Worm (Caenorhabditis elegans) whole organism, mixed stage, embryonic: ENCODE results near the gene dhhc-8.

Experiments
- bed-3 ChIP-seq: fragments of 200-800 bp; sonication (Bioruptor generic); optimal IDR thresholded peaks from 3 replicates; lab custom pipeline; 2018; ENCODE audit warnings: mild to moderate bottlenecking, missing genetic modification characterization, moderate library complexity, missing compliant biosample characterization
- blmp-1 ChIP-seq: fragments of 150-350 bp; optimal IDR thresholded peaks from 2 replicates; lab custom pipeline; 2014; ENCODE audit warnings: missing biosample characterization, missing genetic modification characterization
- ceh-39 ChIP-seq: fragments of 150-350 bp; optimal IDR thresholded peaks from 2 replicates; lab custom pipeline; 2014; ENCODE audit warnings: missing biosample characterization, missing genetic modification characterization
- ceh-83 ChIP-seq: fragments of 200-800 bp; sonication (Bioruptor generic); optimal IDR thresholded peaks from 2 replicates; lab custom pipeline; 2018; ENCODE audit warnings: mild to moderate bottlenecking, missing genetic modification characterization, missing compliant biosample characterization
- ces-1 ChIP-seq: fragments of 150-350 bp; optimal IDR thresholded peaks from 2 replicates; lab custom pipeline; 2014; ENCODE audit warnings: missing biosample characterization, missing genetic modification reagents, missing genetic modification characterization
- cnd-1 ChIP-seq: fragments of 200-800 bp; sonication (Bioruptor generic); optimal IDR thresholded peaks from 2 replicates; lab custom pipeline; 2018; ENCODE audit warnings: mild to moderate bottlenecking, missing genetic modification characterization, missing compliant biosample characterization
- elt-1 ChIP-seq: sonication (generic microtip); optimal IDR thresholded peaks from 2 replicates; lab custom pipeline; 2017; ENCODE audit warnings: missing genetic modification characterization, mild to moderate bottlenecking, missing compliant biosample characterization, antibody characterized with exemption, moderate library complexity, borderline replicate concordance; ENCODE audit not compliant: insufficient read depth
- elt-3 ChIP-seq: fragments of 150-350 bp; optimal IDR thresholded peaks from 2 replicates; lab custom pipeline; 2014; ENCODE audit warnings: missing biosample characterization, missing genetic modification characterization
- flh-1 ChIP-seq: fragments of 200-800 bp; sonication (Bioruptor generic); optimal IDR thresholded peaks from 2 replicates; lab custom pipeline; 2018; ENCODE audit warnings: mild to moderate bottlenecking, missing genetic modification characterization, moderate library complexity, missing compliant biosample characterization
- ham-2 ChIP-seq: fragments of 200-800 bp; sonication (Bioruptor generic); optimal IDR thresholded peaks from 2 replicates; lab custom pipeline; 2018; ENCODE audit warnings: mild to moderate bottlenecking, missing genetic modification characterization, missing compliant biosample characterization
- hlh-1 ChIP-seq: fragments of 150-350 bp; optimal IDR thresholded peaks from 2 replicates; lab custom pipeline; 2014; ENCODE audit warnings: missing biosample characterization, missing genetic modification reagents, missing genetic modification characterization
- lin-13 ChIP-seq: fragments of 150-350 bp; optimal IDR thresholded peaks from 2 replicates; lab custom pipeline; 2014; ENCODE audit warnings: missing biosample characterization, missing genetic modification characterization
- lsy-2 ChIP-seq: fragments of 150-350 bp; optimal IDR thresholded peaks from 2 replicates; lab custom pipeline; 2014; ENCODE audit warnings: missing biosample characterization, missing genetic modification characterization
- mab-5 ChIP-seq: fragments of 150-350 bp; optimal IDR thresholded peaks from 2 replicates; lab custom pipeline; 2014; ENCODE audit warnings: missing biosample characterization, missing genetic modification characterization
- mep-1 ChIP-seq: fragments of 150-350 bp; optimal IDR thresholded peaks from 2 replicates; lab custom pipeline; 2017; ENCODE audit warnings: missing biosample characterization, missing genetic modification reagents, missing genetic modification characterization, inconsistent platforms
- mls-2 ChIP-seq: sonication (generic microtip); optimal IDR thresholded peaks from 2 replicates; lab custom pipeline; 2016; ENCODE audit warnings: mild to moderate bottlenecking, missing genetic modification characterization, moderate library complexity, missing compliant biosample characterization
- nhr-12 ChIP-seq: fragments of 150-350 bp; optimal IDR thresholded peaks from 2 replicates; lab custom pipeline; 2014; ENCODE audit warnings: missing biosample characterization, missing genetic modification characterization
- nhr-2 ChIP-seq: fragments of 150-350 bp; optimal IDR thresholded peaks from 2 replicates; lab custom pipeline; 2014; ENCODE audit warnings: missing biosample characterization, missing genetic modification characterization
- nhr-237 ChIP-seq: fragments of 150-350 bp; optimal IDR thresholded peaks from 2 replicates; lab custom pipeline; 2014; ENCODE audit warnings: missing biosample characterization, missing genetic modification characterization
- nhr-28 ChIP-seq: fragments of 150-350 bp; optimal IDR thresholded peaks from 2 replicates; lab custom pipeline; 2014; ENCODE audit warnings: missing biosample characterization, missing genetic modification characterization
- nhr-76 ChIP-seq: sonication (generic microtip); optimal IDR thresholded peaks from 2 replicates; lab custom pipeline; 2017; ENCODE audit warnings: missing biosample characterization, missing genetic modification characterization
- sem-2 ChIP-seq: fragments of 200-800 bp; sonication (Bioruptor generic); optimal IDR thresholded peaks from 2 replicates; lab custom pipeline; 2018; ENCODE audit warnings: mild to moderate bottlenecking, missing genetic modification characterization, missing compliant biosample characterization
- snpc-4 ChIP-seq: fragments of 150-350 bp; optimal IDR thresholded peaks from 2 replicates; lab custom pipeline; 2014; ENCODE audit warnings: missing biosample characterization, missing genetic modification characterization
- sptf-1 ChIP-seq: sonication (generic microtip); optimal IDR thresholded peaks from 2 replicates; lab custom pipeline; 2017; ENCODE audit warnings: mild to moderate bottlenecking, missing genetic modification characterization, moderate library complexity, missing compliant biosample characterization
- tbx-8 ChIP-seq: fragments of 200-800 bp; sonication (Bioruptor generic); optimal IDR thresholded peaks from 2 replicates; lab custom pipeline; 2018; ENCODE audit warnings: mild to moderate bottlenecking, missing genetic modification characterization, moderate library complexity, missing compliant biosample characterization
- zip-8 ChIP-seq: fragments of 150-350 bp; optimal IDR thresholded peaks from 2 replicates; lab custom pipeline; 2014; ENCODE audit warnings: missing biosample characterization, missing genetic modification characterization
- ztf-11 ChIP-seq: fragments of 150-350 bp; optimal IDR thresholded peaks from 2 replicates; lab custom pipeline; 2014; ENCODE audit warnings: missing biosample characterization, missing genetic modification characterization

dhhc-8 gene

ce11 chrIII:13071432-13072259 lies 35.8 kb upstream of the dhhc-8 start:
- TF ChIP-seq mls-2 (tag; lab: Kevin White, UChicago) (peak; percentile 14), cnd-1 (peak; percentile 7), nhr-76 (tag; lab: Kevin White, UChicago) (no peak), zip-8 (tag; lab: Kevin White, UChicago) (no peak), bed-3 (GFP tag; lab: Kevin White, UChicago) (peak; percentile 7), ces-1 (peak; percentile 32), hlh-1 (tag; lab: Kevin White, UChicago) (peak; percentile 20), lsy-2 (peak; percentile 33)

ce11 chrIII:13087437-13087836 lies 20.0 kb upstream of the dhhc-8 start:
- TF ChIP-seq zip-8 (tag; lab: Kevin White, UChicago) = no peak
- no peak for TF ChIP-seq ceh-39 (tag; lab: Kevin White, UChicago)
- no peak for TF ChIP-seq elt-3
- no peak for TF ChIP-seq cnd-1

- TF ChIP-seq nhr-76 (tag; lab: Kevin White, UChicago) (no peak), elt-3 (no peak), ceh-83 (no peak), ces-1 (no peak), ham-2 (GFP tag; lab: Kevin White, UChicago) (no peak), flh-1 (GFP tag; lab: Kevin White, UChicago) (no peak), nhr-2 (tag; lab: Kevin White, UChicago) (no peak), mls-2 (tag; lab: Kevin White, UChicago) (no peak), elt-1 (tag; lab: Kevin White, UChicago) (no peak), nhr-28 (tag; lab: Kevin White, UChicago) (no peak), lsy-2 (no peak), cnd-1 (no peak), nhr-237 (tag; lab: Kevin White, UChicago) (no peak), zip-8 (tag; lab: Kevin White, UChicago) (no peak), blmp-1 (tag; lab: Kevin White, UChicago) (no peak), mep-1 (no peak), mab-5 (tag; lab: Kevin White, UChicago) (no peak), sem-2 (GFP tag; lab: Kevin White, UChicago) (no peak), nhr-12 (tag; lab: Kevin White, UChicago) (no peak)
These were observed 16.3 kb upstream of the dhhc-8 start, which contains the start of gene Y39E4B.13 for ce11 chrIII:13091072-13091538. Y39E4B.13 (plus strand) TSS chrIII:13091122.

ce11 chrIII:13092352-13092751 lies 15.1 kb upstream of the dhhc-8 start:
- TF ChIP-seq sptf-1 (tag; lab: Kevin White, UChicago) (no peak), nhr-12 (tag; lab: Kevin White, UChicago) (no peak), ceh-39 (tag; lab: Kevin White, UChicago) (no peak), tbx-8 (no peak)

- TF ChIP-seq lin-13 (no peak), zip-8 (tag; lab: Kevin White, UChicago) (no peak), ztf-11 (tag; lab: Kevin White, UChicago) (no peak), elt-3 (no peak), mab-5 (tag; lab: Kevin White, UChicago) (no peak), ces-1 (no peak), elt-1 (tag; lab: Kevin White, UChicago) (no peak), ceh-39 (tag; lab: Kevin White, UChicago) (no peak)
- TF ChIP-seq, all 35 proteins: peak for 0
These were observed 8.1 kb upstream of the dhhc-8 start, which contains the start of gene pqn-83 for ce11 chrIII:13099190-13099875. pqn-83 (minus strand) TSS chrIII:13099461.

- TF ChIP-seq mls-2 (tag; lab: Kevin White, UChicago) (no peak), snpc-4 (tag; lab: Kevin White, UChicago) (no peak), lin-13 (no peak)
These were observed 6.3 kb upstream of the dhhc-8 start for ce11 chrIII:13101070-13101469.
